Worm (Caenorhabditis elegans) whole organism, young adult: ENCODE data around the gene Y82E9BL.19.

Experiments used
- K11D2.4 ChIP-seq: fragments of 200-800 bp; sonication (Bioruptor generic); IDR thresholded peaks from 2 replicates; pipeline ENCODE4 v1.3.6; 2022; ENCODE audit warnings: missing genetic modification reagents, missing genetic modification characterization, missing compliant biosample characterization
- K12H6.12 ChIP-seq: fragments of 200-800 bp; sonication (Bioruptor generic); optimal IDR thresholded peaks from 2 replicates; lab custom pipeline; 2018; ENCODE audit warnings: mild to moderate bottlenecking, missing genetic modification characterization, missing compliant biosample characterization
- ama-1 ChIP-seq, 3 experiments: fragments of 150-350 bp in 1 of 3; sonication (generic microtip) in 2 of 3; optimal IDR thresholded peaks; 2 replicates each; lab custom pipeline; 2014 to 2018; ENCODE audit warnings: missing biosample characterization in 2 of 3, missing genetic modification characterization in 2 of 3, missing genetic modification reagents in 2 of 3
- aptf-2 ChIP-seq: fragments of 200-800 bp; sonication (Bioruptor generic); conservative IDR thresholded peaks from 2 replicates; pipeline ENCODE4 v1.3.6; 2022; ENCODE audit warnings: missing genetic modification reagents, missing genetic modification characterization, missing compliant biosample characterization
- atf-7 ChIP-seq: sonication (generic microtip); optimal IDR thresholded peaks from 2 replicates; lab custom pipeline; 2017; ENCODE audit warnings: mild to moderate bottlenecking, missing genetic modification characterization, missing compliant biosample characterization
- attf-3 ChIP-seq: fragments of 200-800 bp; sonication (Bioruptor generic); conservative IDR thresholded peaks from 2 replicates; pipeline ENCODE4 v1.3.6; 2022; ENCODE audit warnings: missing genetic modification reagents, missing genetic modification characterization, missing compliant biosample characterization
- nfyb-1 ChIP-seq: fragments of 200-800 bp; sonication (Bioruptor generic); IDR thresholded peaks from 2 replicates; pipeline ENCODE4 v1.3.6; 2022; ENCODE audit warnings: missing genetic modification reagents, missing genetic modification characterization, missing compliant biosample characterization
- snpc-1.1 ChIP-seq: sonication (generic microtip); optimal IDR thresholded peaks from 2 replicates; lab custom pipeline; 2017; ENCODE audit warnings: missing genetic modification characterization, mild to moderate bottlenecking, missing compliant biosample characterization, antibody characterized with exemption, moderate library complexity, missing genotype, missing genetic modification reagents; ENCODE audit not compliant: insufficient read depth

DNA sequence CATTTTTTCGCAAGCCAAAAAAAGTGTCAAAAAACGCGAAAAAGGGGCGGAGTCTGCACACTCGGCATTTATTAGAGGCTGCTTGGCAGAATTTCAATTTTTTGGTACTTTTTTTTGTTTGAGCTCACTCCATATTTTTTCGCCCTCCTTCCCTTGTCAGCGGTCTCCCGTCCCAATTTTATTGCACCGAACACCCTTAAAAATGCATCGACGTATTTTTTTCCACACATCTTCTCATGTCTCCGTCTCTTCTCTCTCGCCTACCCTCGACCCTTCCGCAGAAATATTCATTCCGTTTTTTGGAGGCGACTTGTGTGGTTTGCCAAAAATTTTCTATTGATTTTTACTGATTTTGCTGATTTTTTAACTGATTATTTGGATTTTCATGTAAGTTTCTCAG lies 5.3 kb upstream of the Y82E9BL.19 start, which contains the start of gene Y82E9BL.18:
- TF ChIP-seq nfyb-1 (no peak), K11D2.4 (GFP tag; lab: Robert Waterston, UW) (no peak), atf-7 (tag; lab: Kevin White, UChicago) (no peak), snpc-1.1 (tag; lab: Kevin White, UChicago) (no peak), attf-3 (GFP tag; lab: Robert Waterston, UW) (no peak), aptf-2 (GFP tag; lab: Robert Waterston, UW) (no peak), K12H6.12 (tag; lab: Kevin White, UChicago) (no peak), ama-1 (optimal IDR thresholded peaks at IDR 0.05; lab: Kevin White, UChicago) (no peak), ama-1 (GFP tag; optimal IDR thresholded peaks at IDR 0.05; lab: Kevin White, UChicago) (no peak)
